Worm (Caenorhabditis elegans): ENCODE results near the gene str-180.

- TF ChIP-seq fos-1 (tag; optimal IDR thresholded peaks at IDR 0.05) (no peak), ceh-82 (tag; optimal IDR thresholded peaks at IDR 0.05) (no peak), R02D3.7 (tag; optimal IDR thresholded peaks at IDR 0.05) (no peak), F13H6.1 (tag; optimal IDR thresholded peaks at IDR 0.05) (no peak), nhr-237 (tag; optimal IDR thresholded peaks at IDR 0.05) (no peak), skn-1 (tag; optimal IDR thresholded peaks at IDR 0.05) (no peak), Y55F3AM.14 (GFP tag; optimal IDR thresholded peaks at IDR 0.05) (no peak), zag-1 (tag; optimal IDR thresholded peaks at IDR 0.05) (no peak), lin-11 (tag; optimal IDR thresholded peaks at IDR 0.05) (no peak), unc-62 (GFP tag; optimal IDR thresholded peaks at IDR 0.05) (no peak), ZK546.5 (tag; optimal IDR thresholded peaks at IDR 0.05) (no peak), ama-1 (optimal IDR thresholded peaks at IDR 0.05) (no peak), elt-3 (tag; optimal IDR thresholded peaks at IDR 0.05) (no peak)
Measured at ce11 chrV:6669520-6669919, 879 bp upstream of the str-180 start, which contains the start of gene cest-28.
